Fruit fly (Drosophila melanogaster): Measurements from ENCODE around the gene yellow-c.

DNA sequence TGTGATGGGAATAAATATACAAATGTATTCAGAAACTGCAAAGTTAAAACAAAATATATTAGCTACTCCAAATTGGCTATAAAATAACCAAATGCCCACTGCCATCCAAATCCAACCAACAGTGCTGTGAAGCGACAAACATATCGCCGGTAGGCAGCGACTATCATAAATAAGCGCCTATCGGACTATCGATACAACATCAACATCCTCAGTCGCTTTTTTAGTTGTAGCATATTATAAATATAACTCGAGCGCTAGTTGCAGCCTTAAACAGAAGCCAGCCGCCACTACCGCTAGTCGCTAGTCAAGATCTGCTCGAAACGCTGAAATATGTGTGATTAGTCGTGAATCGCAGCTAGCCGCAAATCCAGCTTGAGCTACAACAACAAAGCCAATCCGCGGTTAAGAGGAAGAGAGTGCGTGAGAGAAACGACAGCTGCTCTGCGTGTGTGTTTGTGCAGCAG lies 4.1 kb downstream of the yellow-c start:
- no peak for TF ChIP-seq h (optimal IDR thresholded peaks at IDR 0.05)
- no peak for TF ChIP-seq psq (optimal IDR thresholded peaks at IDR 0.05)
- TF ChIP-seq ttk (optimal IDR thresholded peaks at IDR 0.05) = no peak
